Worm (Caenorhabditis elegans): Measurements from ENCODE around the gene Y57G11C.1130.

Y57G11C.1130 gene

DNA sequence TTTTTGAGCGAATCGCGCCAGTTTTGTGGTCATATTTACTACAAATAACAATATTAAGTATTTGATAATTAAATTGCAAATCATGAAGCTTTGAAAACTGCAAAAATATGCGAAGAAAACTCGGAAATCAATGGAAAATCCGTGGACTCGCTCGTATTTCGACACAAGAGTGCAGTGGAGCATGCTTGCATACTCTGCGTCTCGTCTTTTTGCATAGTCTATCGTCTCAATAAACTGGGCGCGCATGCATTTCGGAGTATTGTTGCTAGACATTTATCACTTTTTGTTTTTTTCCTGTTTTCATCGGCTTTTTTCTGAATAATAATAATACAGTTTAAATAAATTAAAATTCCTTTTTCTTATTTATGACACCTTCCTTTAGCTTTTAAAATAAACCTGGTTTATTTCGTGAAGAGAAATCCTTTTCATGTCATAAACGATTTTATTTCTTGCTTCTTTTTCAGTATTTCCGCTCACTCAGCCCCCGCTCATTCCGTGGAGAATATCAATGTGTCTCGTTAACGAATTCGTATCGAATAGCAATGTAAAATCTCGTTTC is 14.5 kb upstream of the Y57G11C.1130 start, which contains the start of the genes mrps-7 and Y57G11C.3 (continued):
- TF ChIP-seq lin-13 (GFP tag; optimal IDR thresholded peaks at IDR 0.05) (peak; percentile 95), ets-5 (GFP tag; IDR thresholded peaks at IDR 0.05) (no peak), egl-27 (tag; optimal IDR thresholded peaks at IDR 0.05) (peak; percentile 48 to 67), jun-1 (tag; optimal IDR thresholded peaks at IDR 0.05) (peak; percentile 87), pag-3 (tag; optimal IDR thresholded peaks at IDR 0.05; ENCODE audit: borderline replicate concordance, insufficient read depth) (no peak), nhr-77 (tag; optimal IDR thresholded peaks at IDR 0.05) (peak; percentile 93), zag-1 (tag; optimal IDR thresholded peaks at IDR 0.05) (peak; percentile 57), nhr-12 (tag; optimal IDR thresholded peaks at IDR 0.05) (peak; percentile 33), skn-1 (tag; optimal IDR thresholded peaks at IDR 0.05) (peak; percentile 93), nhr-19 (GFP tag; conservative IDR thresholded peaks at IDR 0.05) (peak; percentile 94), ceh-63 (GFP tag; optimal IDR thresholded peaks at IDR 0.05) (no peak), unc-30 (tag; optimal IDR thresholded peaks at IDR 0.05) (no peak), sup-37 (GFP tag; optimal IDR thresholded peaks at IDR 0.05) (peak; percentile 78), nhr-28 (tag; optimal IDR thresholded peaks at IDR 0.05) (no peak), xbp-1 (tag; optimal IDR thresholded peaks at IDR 0.05) (peak; percentile 94), swsn-7 (tag; optimal IDR thresholded peaks at IDR 0.05) (peak; percentile 96), aha-1 (tag; optimal IDR thresholded peaks at IDR 0.05) (peak; percentile 71), isw-1 (GFP tag; IDR thresholded peaks at IDR 0.05) (peak; percentile 96), unc-86 (tag; optimal IDR thresholded peaks at IDR 0.05) (peak; percentile 93), ceh-82 (tag; optimal IDR thresholded peaks at IDR 0.05) (peak; percentile 95 to 98 (median 98)), egl-13 (tag; optimal IDR thresholded peaks at IDR 0.05) (peak; percentile 83), hlh-4 (tag; optimal IDR thresholded peaks at IDR 0.05) (no peak), lir-3 (tag; optimal IDR thresholded peaks at IDR 0.05; ENCODE audit: poor library complexity) (peak; percentile 71), elt-2 (tag; optimal IDR thresholded peaks at IDR 0.05) (peak; percentile 65), efl-1 (optimal IDR thresholded peaks at IDR 0.05) (peak; percentile 91 to 95), efl-1 (GFP tag; optimal IDR thresholded peaks at IDR 0.05 in 1 of 2) (peak; percentile 84 to 99), pqm-1 (tag; optimal IDR thresholded peaks at IDR 0.05) (peak; percentile 13), unc-130 (tag; optimal IDR thresholded peaks at IDR 0.05) (peak; percentile 93), efl-3 (GFP tag; optimal IDR thresholded peaks at IDR 0.05) (no peak), lin-35 (GFP tag; optimal IDR thresholded peaks at IDR 0.05) (peak; percentile 89 to 94), nhr-76 (tag; optimal IDR thresholded peaks at IDR 0.05) (no peak), tlp-1 (tag; optimal IDR thresholded peaks at IDR 0.05) (no peak), C04F5.9 (tag; optimal IDR thresholded peaks at IDR 0.05) (peak; percentile 76), lin-15B (tag; optimal IDR thresholded peaks at IDR 0.05) (peak; percentile 97), mdl-1 (tag; optimal IDR thresholded peaks at IDR 0.05) (peak in 1 of 2 experiments; percentile 93), lin-14 (GFP tag; optimal IDR thresholded peaks at IDR 0.05) (peak; percentile 96), nhr-85 (tag) (peak; percentile 96), sptf-1 (tag; optimal IDR thresholded peaks at IDR 0.05) (no peak), mep-1 (tag; optimal IDR thresholded peaks at IDR 0.05) (peak; percentile 90), elt-3 (tag; optimal IDR thresholded peaks at IDR 0.05) (peak in 3 of 6 experiments; percentile 42 to 93 (median 91)), ztf-4 (tag; optimal IDR thresholded peaks at IDR 0.05) (peak; percentile 70), ama-1 (optimal IDR thresholded peaks at IDR 0.05) (peak; percentile 84), nhr-71 (tag; optimal IDR thresholded peaks at IDR 0.05) (peak; percentile 97), dpl-1 (GFP tag; optimal IDR thresholded peaks at IDR 0.05) (peak; percentile 81 to 86 (median 86)), fkh-8 (tag; optimal IDR thresholded peaks at IDR 0.05) (peak; percentile 95), F16B12.6 (tag; optimal IDR thresholded peaks at IDR 0.05) (peak; percentile 60), ztf-11 (tag; optimal IDR thresholded peaks at IDR 0.05) (peak in 1 of 2 experiments; percentile 72), rnt-1 (tag; optimal IDR thresholded peaks at IDR 0.05) (peak; percentile 95), nhr-237 (tag; optimal IDR thresholded peaks at IDR 0.05) (peak; percentile 91), nhr-47 (tag; optimal IDR thresholded peaks at IDR 0.05) (peak; percentile 97), zip-4 (GFP tag; optimal IDR thresholded peaks at IDR 0.05) (peak; percentile 92), lsy-2 (tag; optimal IDR thresholded peaks at IDR 0.05) (peak; percentile 95 to 96)
